Worm (Caenorhabditis elegans): Measurements from ENCODE around the gene cutl-18.

cutl-18 gene

ce11 chrV:11279564-11279963 is 37.1 kb downstream of the cutl-18 start:
- TF ChIP-seq nhr-25 (tag; optimal IDR thresholded peaks at IDR 0.05) (no peak), nhr-43 (tag; optimal IDR thresholded peaks at IDR 0.05; ENCODE audit: poor library complexity, severe bottlenecking) (no peak), aly-2 (tag; optimal IDR thresholded peaks at IDR 0.05) (no peak), elt-1 (tag; optimal IDR thresholded peaks at IDR 0.05) (no peak)

ce11 chrV:11272848-11273247 is 43.9 kb downstream of the cutl-18 start, which contains the start of gene clec-223:
TSS of gene clec-223 (plus strand) at chrV:11273148.
- no peak for TF ChIP-seq nhr-23 (tag; optimal IDR thresholded peaks at IDR 0.05)
- no peak for TF ChIP-seq daf-12 (tag; optimal IDR thresholded peaks at IDR 0.05)
- TF ChIP-seq lin-39 (tag; optimal IDR thresholded peaks at IDR 0.05): no peak
- no peak for TF ChIP-seq mml-1 (tag; optimal IDR thresholded peaks at IDR 0.05)
- TF ChIP-seq pha-4 (tag; optimal IDR thresholded peaks at IDR 0.05): no peak
- TF ChIP-seq ztf-11 (tag; optimal IDR thresholded peaks at IDR 0.05): no peak
- no peak for TF ChIP-seq ztf-4 (tag; optimal IDR thresholded peaks at IDR 0.05)
- TF ChIP-seq nhr-77 (tag; optimal IDR thresholded peaks at IDR 0.05): no peak
- TF ChIP-seq unc-62 (GFP tag; optimal IDR thresholded peaks at IDR 0.05): no peak
- TF ChIP-seq tbx-2 (tag; optimal IDR thresholded peaks at IDR 0.05): no peak
- no peak for TF ChIP-seq hmg-11 (tag; optimal IDR thresholded peaks at IDR 0.05)
- TF ChIP-seq lin-15B (tag; optimal IDR thresholded peaks at IDR 0.05): no peak
- no peak for TF ChIP-seq mdl-1 (tag; optimal IDR thresholded peaks at IDR 0.05)
- no peak for TF ChIP-seq skn-1 (tag; optimal IDR thresholded peaks at IDR 0.05)
- no peak for TF ChIP-seq sea-2 (GFP tag; optimal IDR thresholded peaks at IDR 0.05)
- TF ChIP-seq ceh-16 (tag; optimal IDR thresholded peaks at IDR 0.05): no peak
- TF ChIP-seq fkh-2 (tag; optimal IDR thresholded peaks at IDR 0.05): no peak
- TF ChIP-seq egl-27 (tag; optimal IDR thresholded peaks at IDR 0.05): no peak

- no peak for TF ChIP-seq hmg-11 (tag; optimal IDR thresholded peaks at IDR 0.05)
- TF ChIP-seq elt-2 (tag; optimal IDR thresholded peaks at IDR 0.05): no peak
- no peak for TF ChIP-seq sea-2 (GFP tag; optimal IDR thresholded peaks at IDR 0.05)
- TF ChIP-seq nhr-11 (tag; optimal IDR thresholded peaks at IDR 0.05): no peak
- TF ChIP-seq nhr-77 (tag; optimal IDR thresholded peaks at IDR 0.05): no peak
- TF ChIP-seq egl-27 (tag; optimal IDR thresholded peaks at IDR 0.05): no peak
- TF ChIP-seq ceh-28 (tag; optimal IDR thresholded peaks at IDR 0.05): no peak
- TF ChIP-seq ztf-4 (tag; optimal IDR thresholded peaks at IDR 0.05): no peak
- no peak for TF ChIP-seq pha-4 (tag; optimal IDR thresholded peaks at IDR 0.05)
- no peak for TF ChIP-seq nhr-28 (tag; optimal IDR thresholded peaks at IDR 0.05)
- TF ChIP-seq pqm-1 (tag; optimal IDR thresholded peaks at IDR 0.05): no peak
Observed at ce11 chrV:11271051-11271450, 45.6 kb downstream of the cutl-18 start, which contains the start of gene clec-222. TSS of gene clec-222 (plus strand) at chrV:11271351.

- no peak for TF ChIP-seq nhr-11 (tag; optimal IDR thresholded peaks at IDR 0.05)
- TF ChIP-seq ZK546.5 (tag; optimal IDR thresholded peaks at IDR 0.05): no peak
- TF ChIP-seq nhr-43 (tag; optimal IDR thresholded peaks at IDR 0.05; ENCODE audit: poor library complexity, severe bottlenecking): no peak
- no peak for TF ChIP-seq ceh-28 (tag; optimal IDR thresholded peaks at IDR 0.05)
- TF ChIP-seq lin-15B (tag; optimal IDR thresholded peaks at IDR 0.05): no peak
Observed at ce11 chrV:11268791-11269190, 47.9 kb downstream of the cutl-18 start, which contains the start of gene str-115. TSS of gene str-115 (plus strand) at chrV:11269091.

ce11 chrV:11266681-11267080 is 50.0 kb downstream of the cutl-18 start, which contains the start of gene str-116:
TSS of gene str-116 (plus strand) at chrV:11266981.
- TF ChIP-seq nhr-77 (tag; optimal IDR thresholded peaks at IDR 0.05) (no peak), lsy-12 (tag; optimal IDR thresholded peaks at IDR 0.05) (no peak), ama-1 (optimal IDR thresholded peaks at IDR 0.05) (no peak), aly-2 (tag; optimal IDR thresholded peaks at IDR 0.05) (no peak), eor-1 (tag; optimal IDR thresholded peaks at IDR 0.05) (no peak), nhr-76 (tag; optimal IDR thresholded peaks at IDR 0.05) (no peak), daf-12 (tag; optimal IDR thresholded peaks at IDR 0.05) (no peak), fkh-2 (tag; optimal IDR thresholded peaks at IDR 0.05) (no peak), elt-2 (tag; optimal IDR thresholded peaks at IDR 0.05) (no peak), sea-2 (GFP tag; optimal IDR thresholded peaks at IDR 0.05) (no peak), ZK546.5 (tag; optimal IDR thresholded peaks at IDR 0.05) (no peak), lin-39 (tag; optimal IDR thresholded peaks at IDR 0.05) (no peak), R02D3.7 (tag; optimal IDR thresholded peaks at IDR 0.05) (no peak), nhr-12 (tag; optimal IDR thresholded peaks at IDR 0.05) (no peak), egl-27 (tag; optimal IDR thresholded peaks at IDR 0.05) (no peak), fos-1 (tag; optimal IDR thresholded peaks at IDR 0.05) (no peak)
